Worm (Caenorhabditis elegans): ENCODE results near the gene Y44A6D.1.

ce11 chrV:20775269-20775668 lies 14.6 kb downstream of the Y44A6D.1 start, which contains the start of gene F38A6.4:
- TF ChIP-seq him-1 (tag; optimal IDR thresholded peaks at IDR 0.05): no peak
- no peak for TF ChIP-seq dao-5 (tag; optimal IDR thresholded peaks at IDR 0.05)
